Fruit fly (Drosophila melanogaster) whole organism, wandering third instar larva: ENCODE results near the gene CG6094.

ENCODE experiments used
- Abd-B ChIP-seq: fragments of >200 bp; optimal IDR thresholded peaks from 2 replicates; lab custom pipeline; 2017; ENCODE audit warnings: missing biosample characterization, missing genetic modification characterization
- Dfd ChIP-seq: fragments of >200 bp; optimal IDR thresholded peaks from 2 replicates; lab custom pipeline; 2017; ENCODE audit warnings: missing biosample characterization, missing genetic modification characterization
- Hnf4 ChIP-seq: fragments of 200-800 bp; sonication (Bioruptor generic); optimal IDR thresholded peaks from 2 replicates; lab custom pipeline; 2016; ENCODE audit warnings: missing biosample characterization, mild to moderate bottlenecking, missing genetic modification characterization
- Myc ChIP-seq: fragments of >200 bp; optimal IDR thresholded peaks from 2 replicates; lab custom pipeline; 2017
- Vsx2 ChIP-seq: fragments of 200-300, 225-300 bp; sonication (Bioruptor generic); optimal IDR thresholded peaks from 2 replicates; lab custom pipeline; 2018; ENCODE audit warnings: missing biosample characterization, missing genetic modification characterization; ENCODE audit not compliant: partially characterized antibody
- br ChIP-seq: fragments of 200-800 bp; sonication (Bioruptor generic); optimal IDR thresholded peaks from 2 replicates; lab custom pipeline; 2016; ENCODE audit warnings: missing biosample characterization, missing genetic modification characterization
- brk ChIP-seq: fragments of 200-800 bp; sonication (Bioruptor generic); optimal IDR thresholded peaks from 2 replicates; lab custom pipeline; 2016; ENCODE audit warnings: missing biosample characterization, mild to moderate bottlenecking, missing genetic modification characterization
- dl ChIP-seq, 2 experiments: fragments of 175-275, 200-275 bp in 1 of 2; fragments of 200-275 bp in 1 of 2; sonication (Bioruptor generic); optimal IDR thresholded peaks; lab custom pipeline; 2018; ENCODE audit warnings: mild to moderate bottlenecking in 2 of 2, missing biosample characterization in 2 of 2, missing genetic modification characterization in 2 of 2, moderate library complexity in 2 of 2; ENCODE audit not compliant: partially characterized antibody in 2 of 2, insufficient read depth in 1 of 2
- ey ChIP-seq: fragments of 200-800 bp; sonication (Bioruptor generic); optimal IDR thresholded peaks from 2 replicates; lab custom pipeline; 2016; ENCODE audit warnings: missing biosample characterization, missing genetic modification characterization
- foxo ChIP-seq, 2 experiments: fragments of 200-800 bp; sonication (Bioruptor generic); optimal IDR thresholded peaks; 2 replicates in 1 of 2; 3 replicates in 1 of 2; lab custom pipeline; 2016 to 2017; ENCODE audit warnings: missing biosample characterization in 2 of 2, missing genetic modification characterization in 2 of 2
- fru ChIP-seq: fragments of 200-800 bp; sonication (Bioruptor generic); optimal IDR thresholded peaks from 3 replicates; lab custom pipeline; 2016; ENCODE audit warnings: missing biosample characterization, mild to moderate bottlenecking, missing genetic modification characterization
- h ChIP-seq: fragments of 200-800 bp; sonication (Bioruptor generic); optimal IDR thresholded peaks from 3 replicates; lab custom pipeline; 2016; ENCODE audit warnings: missing biosample characterization, mild to moderate bottlenecking, missing genetic modification characterization
- psq ChIP-seq: fragments of 200-800 bp; sonication (Bioruptor generic); optimal IDR thresholded peaks from 3 replicates; lab custom pipeline; 2017; ENCODE audit warnings: missing biosample characterization, mild to moderate bottlenecking, missing genetic modification characterization, moderate library complexity

- TF ChIP-seq Myc (lab: Kevin White, UChicago) = no peak
- TF ChIP-seq ey (GFP tag; lab: Kevin White, UChicago) = no peak
- no peak for TF ChIP-seq psq
- TF ChIP-seq Abd-B (GFP tag; lab: Kevin White, UChicago) = no peak
- no peak for TF ChIP-seq dl (GFP tag; optimal IDR thresholded peaks at IDR 0.05; lab: Kevin White, UChicago; ENCODE audit: insufficient read depth in 1 of 2, partially characterized antibody in 2 of 2)
- peak in 1 of 2 experiments; percentile 45 for TF ChIP-seq foxo (GFP tag; optimal IDR thresholded peaks at IDR 0.05; lab: Kevin White, UChicago)
- TF ChIP-seq brk (GFP tag; lab: Kevin White, UChicago) = no peak
- peak; percentile 2 for TF ChIP-seq fru
- no peak for TF ChIP-seq Dfd (GFP tag; lab: Kevin White, UChicago)
- no peak for TF ChIP-seq Vsx2
- TF ChIP-seq br (GFP tag; lab: Kevin White, UChicago) = no peak
- peak; percentile 55 for TF ChIP-seq h (GFP tag; lab: Kevin White, UChicago)
- TF ChIP-seq Hnf4 = no peak
These were observed 38.5 kb upstream of the CG6094 start for dm6 chr2L:10468388-10468787.
